Worm (Caenorhabditis elegans): ENCODE measurements around the gene ZK1067.3.

ZK1067.3 gene

ce11 chrII:9258034-9258556, 35.0 kb downstream of the ZK1067.3 start:
- TF ChIP-seq dao-5 (tag; optimal IDR thresholded peaks at IDR 0.05) (no peak), W03F9.2 (tag; optimal IDR thresholded peaks at IDR 0.05) (no peak), him-1 (tag; optimal IDR thresholded peaks at IDR 0.05) (no peak)

ce11 chrII:9258566-9258965, 35.5 kb downstream of the ZK1067.3 start:
- TF ChIP-seq dao-5 (tag; optimal IDR thresholded peaks at IDR 0.05) (no peak), W03F9.2 (tag; optimal IDR thresholded peaks at IDR 0.05) (no peak), him-1 (tag; optimal IDR thresholded peaks at IDR 0.05) (no peak)

- TF ChIP-seq him-1 (tag; optimal IDR thresholded peaks at IDR 0.05) (no peak), dao-5 (tag; optimal IDR thresholded peaks at IDR 0.05) (no peak), W03F9.2 (tag; optimal IDR thresholded peaks at IDR 0.05) (no peak)
These were observed 37.0 kb downstream of the ZK1067.3 start for ce11 chrII:9260026-9260425.

- no peak for TF ChIP-seq W03F9.2 (tag; optimal IDR thresholded peaks at IDR 0.05)
- TF ChIP-seq dao-5 (tag; optimal IDR thresholded peaks at IDR 0.05) = no peak
- TF ChIP-seq him-1 (tag; optimal IDR thresholded peaks at IDR 0.05) = no peak
These were observed 38.3 kb downstream of the ZK1067.3 start for ce11 chrII:9261403-9261802.

- TF ChIP-seq dao-5 (tag; optimal IDR thresholded peaks at IDR 0.05) (no peak), him-1 (tag; optimal IDR thresholded peaks at IDR 0.05) (no peak), W03F9.2 (tag; optimal IDR thresholded peaks at IDR 0.05) (no peak)
These were observed 39.0 kb downstream of the ZK1067.3 start, which contains the start of gene aqp-2 for ce11 chrII:9261931-9262562. aqp-2 (minus strand) TSS chrII:9261981.

ce11 chrII:9262845-9263402, 39.9 kb downstream of the ZK1067.3 start:
- TF ChIP-seq him-1 (tag; optimal IDR thresholded peaks at IDR 0.05) (no peak), dao-5 (tag; optimal IDR thresholded peaks at IDR 0.05) (no peak), W03F9.2 (tag; optimal IDR thresholded peaks at IDR 0.05) (no peak)

ce11 chrII:9263784-9264183, 40.7 kb downstream of the ZK1067.3 start:
- TF ChIP-seq W03F9.2 (tag; optimal IDR thresholded peaks at IDR 0.05) = no peak
- TF ChIP-seq him-1 (tag; optimal IDR thresholded peaks at IDR 0.05) = no peak
- no peak for TF ChIP-seq dao-5 (tag; optimal IDR thresholded peaks at IDR 0.05)

ce11 chrII:9264689-9265278, 41.7 kb downstream of the ZK1067.3 start:
- TF ChIP-seq W03F9.2 (tag; optimal IDR thresholded peaks at IDR 0.05) = no peak
- no peak for TF ChIP-seq him-1 (tag; optimal IDR thresholded peaks at IDR 0.05)
- no peak for TF ChIP-seq dao-5 (tag; optimal IDR thresholded peaks at IDR 0.05)

ce11 chrII:9265705-9266104, 42.6 kb downstream of the ZK1067.3 start:
- TF ChIP-seq dao-5 (tag; optimal IDR thresholded peaks at IDR 0.05) = no peak
- no peak for TF ChIP-seq W03F9.2 (tag; optimal IDR thresholded peaks at IDR 0.05)
- no peak for TF ChIP-seq him-1 (tag; optimal IDR thresholded peaks at IDR 0.05)

- TF ChIP-seq W03F9.2 (tag; optimal IDR thresholded peaks at IDR 0.05) (no peak), dao-5 (tag; optimal IDR thresholded peaks at IDR 0.05) (no peak), him-1 (tag; optimal IDR thresholded peaks at IDR 0.05) (no peak)
These were observed 43.2 kb downstream of the ZK1067.3 start for ce11 chrII:9266252-9266651.

- TF ChIP-seq dao-5 (tag; optimal IDR thresholded peaks at IDR 0.05) (no peak), him-1 (tag; optimal IDR thresholded peaks at IDR 0.05) (no peak), W03F9.2 (tag; optimal IDR thresholded peaks at IDR 0.05) (no peak)
These were observed 43.7 kb downstream of the ZK1067.3 start, which contains the start of gene C01G6.2 for ce11 chrII:9266755-9267154. C01G6.2 (plus strand) TSS chrII:9267055.

ce11 chrII:9268983-9269382, 45.9 kb downstream of the ZK1067.3 start:
- no peak for TF ChIP-seq him-1 (tag; optimal IDR thresholded peaks at IDR 0.05)

- no peak for TF ChIP-seq him-1 (tag; optimal IDR thresholded peaks at IDR 0.05)
- no peak for TF ChIP-seq W03F9.2 (tag; optimal IDR thresholded peaks at IDR 0.05)
- TF ChIP-seq dao-5 (tag; optimal IDR thresholded peaks at IDR 0.05) = no peak
These were observed 46.5 kb downstream of the ZK1067.3 start, which contains the start of gene C01G6.3 for ce11 chrII:9269588-9269987. C01G6.3 (plus strand) TSS chrII:9269888.

- TF ChIP-seq him-1 (tag; optimal IDR thresholded peaks at IDR 0.05) (no peak), W03F9.2 (tag; optimal IDR thresholded peaks at IDR 0.05) (no peak), dao-5 (tag; optimal IDR thresholded peaks at IDR 0.05) (no peak)
These were observed 48.2 kb downstream of the ZK1067.3 start for ce11 chrII:9271285-9271684.
